Fruit fly (Drosophila melanogaster) whole organism, prepupa: Measurements from ENCODE around the gene CG10993.

Experiments
- CG10669 ChIP-seq: fragments of 200-800 bp; sonication (Bioruptor generic); optimal IDR thresholded peaks from 3 replicates; lab custom pipeline; 2018; ENCODE audit warnings: missing biosample characterization, mild to moderate bottlenecking, missing genetic modification characterization, moderate library complexity
- CG11294 ChIP-seq: fragments of 200-800 bp; sonication (Bioruptor generic); IDR thresholded peaks from 2 replicates; pipeline ENCODE4 v1.3.6; 2022; ENCODE audit warnings: missing biosample characterization, missing genetic modification characterization
- CG11902 ChIP-seq: fragments of 200-800 bp; sonication (Bioruptor generic); optimal IDR thresholded peaks from 3 replicates; lab custom pipeline; 2016; ENCODE audit warnings: missing biosample characterization, missing genetic modification characterization
- CG7368 ChIP-seq: fragments of 200-800 bp; sonication (Bioruptor generic); optimal IDR thresholded peaks from 3 replicates; lab custom pipeline; 2016; ENCODE audit warnings: missing biosample characterization, missing genetic modification characterization
- CG8119 ChIP-seq: fragments of 200-800 bp; sonication (Bioruptor generic); IDR thresholded peaks from 3 replicates; pipeline ENCODE4 v1.3.6; 2022; ENCODE audit warnings: missing biosample characterization, missing genetic modification characterization
- Eip93F ChIP-seq: fragments of 200-800 bp; sonication (Bioruptor generic); optimal IDR thresholded peaks from 2 replicates; lab custom pipeline; 2016; ENCODE audit warnings: missing biosample characterization, mild to moderate bottlenecking, missing genetic modification characterization
- Ets96B ChIP-seq: fragments of 200-800 bp; optimal IDR thresholded peaks from 2 replicates; lab custom pipeline; 2019; ENCODE audit warnings: missing biosample characterization, mild to moderate bottlenecking, missing genetic modification characterization, moderate library complexity
- Lpt ChIP-seq: fragments of 200-800 bp; sonication (Bioruptor generic); optimal IDR thresholded peaks from 3 replicates; lab custom pipeline; 2016; ENCODE audit warnings: missing biosample characterization, missing genetic modification characterization
- OdsH ChIP-seq: fragments of 200-800 bp; sonication (Bioruptor generic); optimal IDR thresholded peaks from 3 replicates; lab custom pipeline; 2016; ENCODE audit warnings: missing biosample characterization, missing genetic modification characterization
- cyc ChIP-seq: fragments of 200-800 bp; sonication (Bioruptor generic); optimal IDR thresholded peaks from 3 replicates; lab custom pipeline; 2016; ENCODE audit warnings: missing biosample characterization, missing genetic modification characterization
- fd59A ChIP-seq: fragments of 200-800 bp; sonication (Bioruptor generic); optimal IDR thresholded peaks from 2 replicates; lab custom pipeline; 2017; ENCODE audit warnings: missing biosample characterization, mild to moderate bottlenecking, missing genetic modification characterization, missing genetic modification reagents
- fd85E ChIP-seq: fragments of 200-800 bp; sonication (Bioruptor generic); optimal IDR thresholded peaks from 3 replicates; lab custom pipeline; 2016; ENCODE audit warnings: missing biosample characterization, missing genetic modification characterization

DNA sequence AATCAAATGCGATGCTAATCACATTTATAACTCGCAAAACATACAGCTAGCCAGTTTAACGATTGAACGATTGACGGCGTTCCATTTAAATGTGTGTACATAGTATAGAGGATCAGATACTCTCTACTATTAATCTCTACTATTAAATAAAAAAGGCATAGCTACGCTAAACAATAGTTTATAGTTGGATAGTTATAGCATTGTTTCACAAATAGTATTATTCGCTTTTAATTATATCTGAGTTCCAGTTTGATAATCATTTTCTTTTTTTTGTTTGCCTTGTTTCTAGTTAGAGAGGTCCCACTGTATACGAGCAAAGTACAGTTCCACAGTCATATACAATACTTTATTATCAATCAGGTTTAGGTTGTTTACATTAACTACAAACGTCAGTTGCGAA lies 11.2 kb downstream of the CG10993 start:
- no peak for TF ChIP-seq CG7368 (GFP tag; lab: Kevin White, UChicago)
- TF ChIP-seq fd85E (GFP tag; lab: Kevin White, UChicago): no peak
- peak; percentile 39 for TF ChIP-seq CG10669
- TF ChIP-seq Lpt: no peak
- TF ChIP-seq CG11294 (GFP tag; lab: Robert Waterston, UW): no peak
- no peak for TF ChIP-seq OdsH (GFP tag; lab: Kevin White, UChicago)
- no peak for TF ChIP-seq Ets96B (tag; lab: Kevin White, UChicago)
- no peak for TF ChIP-seq CG11902 (GFP tag; lab: Kevin White, UChicago)
- TF ChIP-seq CG8119 (GFP tag; lab: Robert Waterston, UW): no peak
- no peak for TF ChIP-seq fd59A (GFP tag; lab: Kevin White, UChicago)
- no peak for TF ChIP-seq Eip93F (GFP tag; lab: Kevin White, UChicago)
- TF ChIP-seq cyc: no peak
